Fruit fly (Drosophila melanogaster) whole organism, prepupa: ENCODE results near the gene GstD1.

Experiments used
- Blimp-1 ChIP-seq: fragments of 200-800 bp; sonication (Bioruptor generic); optimal IDR thresholded peaks from 3 replicates; lab custom pipeline; 2017; ENCODE audit warnings: missing biosample characterization, missing genetic modification characterization, mild to moderate bottlenecking, moderate library complexity, missing genetic modification reagents
- CG10631 ChIP-seq: fragments of 200-800 bp; sonication (Bioruptor generic); optimal IDR thresholded peaks from 2 replicates; lab custom pipeline; 2016; ENCODE audit warnings: missing biosample characterization, missing genetic modification characterization
- CG10669 ChIP-seq: fragments of 200-800 bp; sonication (Bioruptor generic); optimal IDR thresholded peaks from 3 replicates; lab custom pipeline; 2018; ENCODE audit warnings: missing biosample characterization, mild to moderate bottlenecking, missing genetic modification characterization, moderate library complexity
- CG11294 ChIP-seq: fragments of 200-800 bp; sonication (Bioruptor generic); IDR thresholded peaks from 2 replicates; pipeline ENCODE4 v1.3.6; 2022; ENCODE audit warnings: missing biosample characterization, missing genetic modification characterization
- CG11902 ChIP-seq: fragments of 200-800 bp; sonication (Bioruptor generic); optimal IDR thresholded peaks from 3 replicates; lab custom pipeline; 2016; ENCODE audit warnings: missing biosample characterization, missing genetic modification characterization
- CG15336 ChIP-seq: fragments of 200-800 bp; sonication (Bioruptor generic); IDR thresholded peaks from 2 replicates; pipeline ENCODE4 v1.3.6; 2022; ENCODE audit warnings: missing biosample characterization, missing genetic modification characterization
- CG1621 ChIP-seq: fragments of 200-800 bp; sonication (Bioruptor generic); optimal IDR thresholded peaks from 3 replicates; lab custom pipeline; 2018; ENCODE audit warnings: missing biosample characterization, mild to moderate bottlenecking, missing genetic modification characterization
- CG3032 ChIP-seq: fragments of 200-800 bp; optimal IDR thresholded peaks from 2 replicates; lab custom pipeline; 2019; ENCODE audit warnings: missing biosample characterization, mild to moderate bottlenecking, missing genetic modification characterization, moderate library complexity
- CG31627 ChIP-seq: fragments of 200-800 bp; sonication (Bioruptor generic); optimal IDR thresholded peaks from 3 replicates; lab custom pipeline; 2016; ENCODE audit warnings: missing biosample characterization, missing genetic modification characterization
- CG4318 ChIP-seq: fragments of 200-800 bp; sonication (Bioruptor generic); optimal IDR thresholded peaks from 3 replicates; lab custom pipeline; 2017; ENCODE audit warnings: missing biosample characterization, mild to moderate bottlenecking, missing genetic modification characterization
- CG6163 ChIP-seq: fragments of 200-800 bp; sonication (Bioruptor generic); IDR thresholded peaks from 3 replicates; pipeline ENCODE4 v1.3.6; 2022; ENCODE audit warnings: missing biosample characterization, missing genetic modification characterization
- CG6276 ChIP-seq: fragments of 200-800 bp; sonication (Bioruptor generic); optimal IDR thresholded peaks from 2 replicates; lab custom pipeline; 2017; ENCODE audit warnings: missing biosample characterization, mild to moderate bottlenecking, missing genetic modification characterization
- CG6792 ChIP-seq: fragments of 200-800 bp; sonication (Bioruptor generic); optimal IDR thresholded peaks from 3 replicates; lab custom pipeline; 2016; ENCODE audit warnings: missing biosample characterization, missing genetic modification characterization
- CG6808 ChIP-seq: fragments of 200-800 bp; sonication (Bioruptor generic); optimal IDR thresholded peaks from 3 replicates; lab custom pipeline; 2017; ENCODE audit warnings: missing biosample characterization, missing genetic modification characterization, mild to moderate bottlenecking, moderate library complexity, missing genetic modification reagents
- CG6854 ChIP-seq: fragments of 200-800 bp; sonication (Bioruptor generic); optimal IDR thresholded peaks from 2 replicates; lab custom pipeline; 2017; ENCODE audit warnings: missing biosample characterization, mild to moderate bottlenecking, missing genetic modification characterization
- CG8119 ChIP-seq: fragments of 200-800 bp; sonication (Bioruptor generic); IDR thresholded peaks from 3 replicates; pipeline ENCODE4 v1.3.6; 2022; ENCODE audit warnings: missing biosample characterization, missing genetic modification characterization
- CG8319 ChIP-seq: fragments of 200-800 bp; sonication (Bioruptor generic); optimal IDR thresholded peaks from 3 replicates; lab custom pipeline; 2016; ENCODE audit warnings: missing biosample characterization, missing genetic modification characterization
- CG8632 ChIP-seq: fragments of 200-800 bp; sonication (Bioruptor generic); optimal IDR thresholded peaks from 3 replicates; lab custom pipeline; 2016; ENCODE audit warnings: missing biosample characterization, missing genetic modification characterization
- CG9139 ChIP-seq: fragments of 200-800 bp; sonication (Bioruptor generic); optimal IDR thresholded peaks from 3 replicates; lab custom pipeline; 2017; ENCODE audit warnings: missing biosample characterization, mild to moderate bottlenecking, missing genetic modification characterization
- Eip75B ChIP-seq: fragments of 200-800 bp; sonication (Bioruptor generic); optimal IDR thresholded peaks from 3 replicates; lab custom pipeline; 2016; ENCODE audit warnings: missing biosample characterization, missing genetic modification characterization
- Ets21C ChIP-seq: fragments of 200-800 bp; sonication (Bioruptor generic); optimal IDR thresholded peaks from 3 replicates; lab custom pipeline; 2016; ENCODE audit warnings: missing biosample characterization, missing genetic modification characterization
- Ets96B ChIP-seq: fragments of 200-800 bp; optimal IDR thresholded peaks from 2 replicates; lab custom pipeline; 2019; ENCODE audit warnings: missing biosample characterization, mild to moderate bottlenecking, missing genetic modification characterization, moderate library complexity
- Gug ChIP-seq: fragments of 200-800 bp; sonication (Bioruptor generic); IDR thresholded peaks from 2 replicates; pipeline ENCODE4 v1.3.6; 2022; ENCODE audit warnings: missing biosample characterization, missing genetic modification characterization
- Hr4 ChIP-seq: fragments of 200-800 bp; sonication (Bioruptor generic); optimal IDR thresholded peaks from 3 replicates; lab custom pipeline; 2016; ENCODE audit warnings: missing biosample characterization, missing genetic modification characterization
- Lpt ChIP-seq: fragments of 200-800 bp; sonication (Bioruptor generic); optimal IDR thresholded peaks from 3 replicates; lab custom pipeline; 2016; ENCODE audit warnings: missing biosample characterization, missing genetic modification characterization
- OdsH ChIP-seq: fragments of 200-800 bp; sonication (Bioruptor generic); optimal IDR thresholded peaks from 3 replicates; lab custom pipeline; 2016; ENCODE audit warnings: missing biosample characterization, missing genetic modification characterization
- Sox14 ChIP-seq: fragments of 200-800 bp; sonication (Bioruptor generic); optimal IDR thresholded peaks from 3 replicates; lab custom pipeline; 2016; ENCODE audit warnings: missing biosample characterization, missing genetic modification characterization
- Sox15 ChIP-seq: fragments of 200-800 bp; sonication (Bioruptor generic); optimal IDR thresholded peaks from 3 replicates; lab custom pipeline; 2016; ENCODE audit warnings: missing biosample characterization, missing genetic modification characterization
- achi ChIP-seq: fragments of 200-800 bp; sonication (Bioruptor generic); optimal IDR thresholded peaks from 3 replicates; lab custom pipeline; 2016; ENCODE audit warnings: missing biosample characterization, missing genetic modification characterization
- cyc ChIP-seq: fragments of 200-800 bp; sonication (Bioruptor generic); optimal IDR thresholded peaks from 3 replicates; lab custom pipeline; 2016; ENCODE audit warnings: missing biosample characterization, missing genetic modification characterization
- dac ChIP-seq: fragments of 200-800 bp; sonication (Bioruptor generic); optimal IDR thresholded peaks from 2 replicates; lab custom pipeline; 2017; ENCODE audit warnings: missing biosample characterization, mild to moderate bottlenecking, missing genetic modification characterization
- dsx ChIP-seq: fragments of 200-800 bp; optimal IDR thresholded peaks from 3 replicates; lab custom pipeline; 2019; ENCODE audit warnings: missing biosample characterization, mild to moderate bottlenecking, missing genetic modification characterization, moderate library complexity; ENCODE audit not compliant: poor library complexity, severe bottlenecking
- eg ChIP-seq: fragments of 200-800 bp; sonication (Bioruptor generic); IDR thresholded peaks from 3 replicates; pipeline ENCODE4 v1.3.6; 2022; ENCODE audit warnings: missing biosample characterization, missing genetic modification characterization
- esn ChIP-seq: fragments of 200-800 bp; sonication (Bioruptor generic); optimal IDR thresholded peaks from 2 replicates; lab custom pipeline; 2016; ENCODE audit warnings: missing biosample characterization, mild to moderate bottlenecking, missing genetic modification characterization, moderate library complexity
- fd59A ChIP-seq: fragments of 200-800 bp; sonication (Bioruptor generic); optimal IDR thresholded peaks from 2 replicates; lab custom pipeline; 2017; ENCODE audit warnings: missing biosample characterization, mild to moderate bottlenecking, missing genetic modification characterization, missing genetic modification reagents
- fkh ChIP-seq: fragments of 200-800 bp; sonication (Bioruptor generic); optimal IDR thresholded peaks from 3 replicates; lab custom pipeline; 2017; ENCODE audit warnings: missing biosample characterization, mild to moderate bottlenecking, missing genetic modification characterization, moderate library complexity
- lz ChIP-seq: fragments of 200-800 bp; sonication (Bioruptor generic); optimal IDR thresholded peaks from 3 replicates; lab custom pipeline; 2016; ENCODE audit warnings: missing biosample characterization, missing genetic modification characterization
- net ChIP-seq: fragments of 200-800 bp; sonication (Bioruptor generic); optimal IDR thresholded peaks from 3 replicates; lab custom pipeline; 2016; ENCODE audit warnings: missing biosample characterization, missing genetic modification characterization
- pdm3 ChIP-seq: fragments of 200-800 bp; sonication (Bioruptor generic); optimal IDR thresholded peaks from 3 replicates; lab custom pipeline; 2016; ENCODE audit warnings: missing biosample characterization, missing genetic modification characterization
- salr ChIP-seq, 2 experiments: fragments of 200-800 bp; sonication (Bioruptor generic); optimal IDR thresholded peaks; 3 replicates each; lab custom pipeline; 2016 to 2018; ENCODE audit warnings: missing biosample characterization in 2 of 2, missing genetic modification characterization in 2 of 2, mild to moderate bottlenecking in 1 of 2
- ss ChIP-seq, 2 experiments: fragments of 200-800 bp; sonication (Bioruptor generic); optimal IDR thresholded peaks; 2 replicates in 1 of 2; 3 replicates in 1 of 2; lab custom pipeline; 2017 to 2018; ENCODE audit warnings: mild to moderate bottlenecking in 2 of 2, missing biosample characterization in 2 of 2, missing genetic modification characterization in 2 of 2, moderate library complexity in 1 of 2
- svp ChIP-seq: fragments of 200-800 bp; sonication (Bioruptor generic); peaks from one replicate; lab custom pipeline; 2016; ENCODE audit warnings: missing biosample characterization, missing genetic modification characterization
- vri ChIP-seq: fragments of 200-800 bp; sonication (Bioruptor generic); optimal IDR thresholded peaks from 3 replicates; lab custom pipeline; 2016; ENCODE audit warnings: missing biosample characterization, mild to moderate bottlenecking, missing genetic modification characterization

Gene GstD1

DNA sequence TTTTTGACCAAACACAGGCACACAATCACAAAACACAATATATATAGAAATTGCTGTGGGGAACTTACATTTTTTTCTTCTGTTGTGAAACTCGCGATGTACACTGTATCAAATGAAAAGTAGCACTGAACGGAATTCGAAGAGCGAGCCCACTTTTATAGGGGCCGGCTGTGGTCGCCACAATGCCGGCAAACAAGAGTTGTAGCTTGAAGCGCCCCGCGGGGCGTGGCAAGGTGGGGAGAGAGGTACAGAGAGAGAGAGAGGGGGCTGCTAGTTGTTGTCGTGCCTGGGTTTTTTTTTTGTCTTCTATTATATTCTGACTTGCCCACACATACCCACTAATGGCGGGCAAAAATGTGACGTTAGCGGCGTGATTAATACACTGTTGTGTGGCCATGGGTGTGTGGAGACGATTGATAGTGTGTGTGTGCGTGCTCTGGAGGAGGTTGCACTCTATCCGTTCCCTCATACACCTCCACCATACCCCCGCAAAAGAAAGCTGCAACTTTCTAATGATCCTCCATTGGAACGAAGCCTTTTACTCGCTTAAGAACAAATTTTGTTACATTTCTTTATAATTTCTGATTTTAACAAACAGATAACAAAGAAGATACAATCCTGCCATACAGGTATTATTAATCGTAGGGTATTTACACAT is at the start of gene GstD1 (continued):
- TF ChIP-seq Eip75B (GFP tag; lab: Kevin White, UChicago) (peak; percentile 35), lz (peak; percentile 64), CG11294 (peak; percentile 59), Sox14 (peak; percentile 67), CG10631 (peak; percentile 61), svp (GFP tag; lab: Kevin White, UChicago) (peak; percentile 79), pdm3 (peak; percentile 43), salr (GFP tag; optimal IDR thresholded peaks at IDR 0.05; lab: Kevin White, UChicago) (peak in 1 of 2 experiments; percentile 81), CG6854 (GFP tag; lab: Kevin White, UChicago) (no peak)
- TF ChIP-seq, all 60 proteins: peak for 51

DNA sequence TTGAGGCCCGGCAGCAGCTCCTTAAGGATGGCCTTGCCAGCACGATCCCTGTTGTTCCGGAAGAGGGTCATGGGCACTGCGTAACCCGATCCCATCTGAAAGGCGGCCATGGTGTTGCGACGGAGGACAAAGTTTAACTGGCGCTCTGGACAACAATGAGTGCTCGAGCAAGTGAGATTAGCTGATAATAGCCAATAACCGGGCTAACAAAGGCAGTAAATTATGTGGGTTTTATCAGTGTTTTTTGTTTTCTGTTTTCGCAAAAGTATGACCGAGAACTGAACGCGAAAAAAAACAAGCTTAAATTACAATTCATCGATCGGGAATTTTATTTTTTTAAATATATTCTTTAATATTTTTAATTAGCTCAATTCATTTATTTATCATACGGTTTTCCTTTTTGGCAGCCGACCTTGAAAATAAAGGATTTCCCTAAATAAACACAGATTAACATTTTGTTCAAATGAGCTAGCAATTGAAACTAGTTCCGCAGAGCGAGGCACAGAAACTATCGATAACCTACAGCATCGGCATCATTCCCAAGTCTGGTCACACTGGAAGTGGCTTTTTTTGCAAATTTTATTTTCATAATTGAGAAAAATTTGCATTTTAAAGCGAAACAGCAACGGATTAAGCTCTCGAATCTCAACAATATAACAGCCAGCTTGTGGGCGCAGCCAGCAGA is 44.3 kb upstream of the GstD1 start, which contains the start of the genes Dip-C and pps:
Dip-C (minus strand) TSS at position 486 of the 685 bp plus-strand sequence.
pps (plus strand) TSS at position 555 of the 685 bp plus-strand sequence.
- no peak for TF ChIP-seq Gug
- TF ChIP-seq esn: peak; percentile 32
- TF ChIP-seq CG3032 (tag; lab: Kevin White, UChicago): peak; percentile 10
- no peak for TF ChIP-seq fkh
- peak; percentile 63 for TF ChIP-seq Sox14
- TF ChIP-seq CG6854 (GFP tag; lab: Kevin White, UChicago): peak; percentile 51

DNA sequence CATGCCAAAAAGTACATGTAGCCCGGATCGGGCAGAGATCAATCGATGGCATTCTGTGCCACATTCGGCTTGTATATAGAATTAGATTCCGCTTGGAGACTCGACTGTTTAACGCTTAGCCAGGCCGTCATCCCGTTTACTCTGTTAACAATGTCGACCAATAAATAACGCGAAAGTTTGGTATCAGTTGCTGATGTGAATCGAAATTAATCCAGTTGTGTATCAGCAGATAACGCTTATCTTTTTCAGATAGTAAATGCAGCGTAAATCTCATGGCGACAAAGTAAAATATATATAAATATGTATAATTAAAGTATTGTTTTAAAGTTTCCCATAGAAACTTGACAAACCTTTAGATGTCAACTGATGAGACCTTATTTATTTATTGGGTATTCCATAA is 42.4 kb upstream of the GstD1 start:
- TF ChIP-seq CG8319 (GFP tag; lab: Kevin White, UChicago): no peak
- TF ChIP-seq CG6792: no peak
- no peak for TF ChIP-seq Sox15 (GFP tag; lab: Kevin White, UChicago)
- no peak for TF ChIP-seq Lpt
- TF ChIP-seq Hr4 (GFP tag; lab: Kevin White, UChicago): no peak
- no peak for TF ChIP-seq net (GFP tag; lab: Kevin White, UChicago)
- TF ChIP-seq svp (GFP tag; lab: Kevin White, UChicago): no peak
- TF ChIP-seq fd59A (GFP tag; lab: Kevin White, UChicago): no peak
- TF ChIP-seq CG6854 (GFP tag; lab: Kevin White, UChicago): no peak
- no peak for TF ChIP-seq Ets21C (GFP tag; lab: Kevin White, UChicago)
- TF ChIP-seq CG6808: no peak

DNA sequence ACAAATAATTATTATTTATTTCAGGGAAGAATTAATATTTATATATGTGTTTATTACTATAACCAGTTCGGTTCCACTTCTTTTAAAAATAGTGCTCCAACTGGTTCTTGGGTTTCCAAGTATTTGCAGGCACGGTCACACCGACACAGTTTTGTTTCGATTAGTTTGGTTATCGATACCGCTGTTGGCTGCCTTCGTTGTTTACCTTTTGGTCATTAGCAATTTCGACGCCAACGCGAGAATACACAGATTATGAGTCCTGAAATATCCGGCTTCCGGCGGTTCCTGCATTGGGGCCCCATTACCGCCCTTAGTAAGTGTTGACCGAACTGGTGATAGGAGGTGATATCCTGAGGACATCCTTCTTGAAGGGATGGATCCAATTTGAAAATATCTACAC is 39.1 kb upstream of the GstD1 start, which contains the start of gene CG5196:
CG5196 (plus strand) TSS at position 157 of the 400 bp plus-strand sequence.
- TF ChIP-seq ss (GFP tag; optimal IDR thresholded peaks at IDR 0.05; lab: Kevin White, UChicago) (peak in 1 of 2 experiments; percentile 38), dac (GFP tag; lab: Kevin White, UChicago) (no peak), fkh (peak; percentile 93), CG11902 (no peak), CG6276 (no peak), Gug (no peak), svp (GFP tag; lab: Kevin White, UChicago) (no peak), Ets96B (peak; percentile 10), dsx (GFP tag; lab: Kevin White, UChicago) (no peak), CG10669 (GFP tag; lab: Kevin White, UChicago) (no peak), CG1621 (no peak), fd59A (GFP tag; lab: Kevin White, UChicago) (no peak), CG4318 (GFP tag; lab: Kevin White, UChicago) (no peak), eg (GFP tag; lab: Robert Waterston, UW) (no peak), CG9139 (GFP tag; lab: Kevin White, UChicago) (no peak), Eip75B (GFP tag; lab: Kevin White, UChicago) (no peak), Blimp-1 (GFP tag; lab: Kevin White, UChicago) (no peak), CG8119 (GFP tag; lab: Robert Waterston, UW) (no peak), OdsH (GFP tag; lab: Kevin White, UChicago) (no peak), CG8632 (GFP tag; lab: Kevin White, UChicago) (no peak), CG31627 (GFP tag; lab: Kevin White, UChicago) (no peak), CG6163 (GFP tag; lab: Robert Waterston, UW) (peak; percentile 20; the same call in 1 of the 3 replicates), Sox14 (peak; percentile 4), vri (no peak), CG6808 (no peak), CG6854 (GFP tag; lab: Kevin White, UChicago) (peak; percentile 25), CG10631 (no peak), achi (no peak), CG15336 (GFP tag; lab: Robert Waterston, UW) (0 out of 2 replicates have a peak, but pooled peaks have one; percentile 25), cyc (no peak)
